Worm (Caenorhabditis elegans): Measurements from ENCODE around the gene T08A9.13.

DNA sequence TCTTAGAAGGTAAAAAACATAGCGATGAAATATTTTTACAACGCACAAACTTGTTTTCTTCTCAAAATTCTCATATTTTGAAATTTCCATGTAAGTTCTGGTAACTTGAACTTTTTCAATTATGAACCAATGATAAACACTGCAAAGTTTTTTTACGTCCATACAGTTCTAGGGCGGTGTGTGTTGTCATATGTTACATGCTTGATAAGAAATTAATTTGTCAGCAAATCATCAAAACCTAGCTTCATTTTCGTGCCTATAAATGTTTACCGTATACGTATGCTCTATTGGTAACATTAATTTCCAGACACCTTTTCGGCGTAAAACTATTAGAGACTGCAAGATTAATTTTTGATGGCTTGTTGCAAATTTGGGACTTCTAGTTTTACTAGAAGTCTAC is 21.0 kb upstream of the T08A9.13 start:
- TF ChIP-seq ama-1 (optimal IDR thresholded peaks at IDR 0.05): no peak
- no peak for TF ChIP-seq sea-1 (GFP tag; conservative IDR thresholded peaks at IDR 0.05)
- no peak for TF ChIP-seq tra-4 (tag; optimal IDR thresholded peaks at IDR 0.05)
- TF ChIP-seq B0310.2 (tag; optimal IDR thresholded peaks at IDR 0.05): no peak
- no peak for TF ChIP-seq flt-1 (GFP tag; IDR thresholded peaks at IDR 0.05)
- no peak for TF ChIP-seq pes-1 (GFP tag; IDR thresholded peaks at IDR 0.05)
- TF ChIP-seq F13C5.2 (tag; optimal IDR thresholded peaks at IDR 0.05): no peak
- TF ChIP-seq scrt-1 (GFP tag; IDR thresholded peaks at IDR 0.05): no peak
- no peak for TF ChIP-seq hnd-1 (tag; optimal IDR thresholded peaks at IDR 0.05)
